Fruit fly (Drosophila melanogaster): ENCODE data around the gene VAChT.

DNA sequence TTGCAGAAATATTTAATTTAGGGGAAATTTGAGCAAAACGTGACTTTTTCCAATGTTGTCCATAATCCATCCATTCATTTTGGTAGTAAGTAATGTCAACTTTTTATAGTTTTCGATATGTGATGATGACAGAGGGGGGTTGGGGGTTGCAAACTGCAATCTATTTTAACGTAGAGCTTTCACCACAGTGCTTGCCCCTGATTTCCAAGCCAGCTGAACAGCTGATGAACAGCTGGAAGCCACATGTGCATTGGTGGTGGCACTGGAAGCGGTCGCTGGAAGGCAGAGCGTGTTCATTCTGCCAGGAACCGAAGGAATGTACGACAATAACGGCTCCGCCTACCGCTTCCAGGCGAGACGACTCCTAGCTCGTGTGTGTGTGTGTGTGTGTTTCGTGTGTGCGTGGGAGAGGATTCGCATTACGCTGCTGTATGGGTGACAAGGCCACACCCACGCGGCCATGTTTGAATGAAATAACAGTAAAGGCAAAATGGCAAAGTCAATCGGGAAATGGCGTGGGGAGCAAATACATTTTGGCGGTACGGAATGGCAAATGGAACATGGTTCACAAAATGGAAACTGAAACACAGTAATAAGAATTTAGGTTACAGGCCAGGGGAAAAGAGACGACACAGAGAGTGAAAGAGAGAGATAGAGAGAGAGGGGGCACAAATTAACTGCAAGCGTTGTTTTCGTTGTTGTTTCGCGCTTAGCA lies 6.3 kb upstream of the VAChT start:
- TF ChIP-seq CG12769 (tag; optimal IDR thresholded peaks at IDR 0.05) (no peak), CG12219 (GFP tag; optimal IDR thresholded peaks at IDR 0.05) (no peak)

Data from whole organism, embryonic.